Worm (Caenorhabditis elegans): ENCODE data around the gene C28C12.1.

DNA sequence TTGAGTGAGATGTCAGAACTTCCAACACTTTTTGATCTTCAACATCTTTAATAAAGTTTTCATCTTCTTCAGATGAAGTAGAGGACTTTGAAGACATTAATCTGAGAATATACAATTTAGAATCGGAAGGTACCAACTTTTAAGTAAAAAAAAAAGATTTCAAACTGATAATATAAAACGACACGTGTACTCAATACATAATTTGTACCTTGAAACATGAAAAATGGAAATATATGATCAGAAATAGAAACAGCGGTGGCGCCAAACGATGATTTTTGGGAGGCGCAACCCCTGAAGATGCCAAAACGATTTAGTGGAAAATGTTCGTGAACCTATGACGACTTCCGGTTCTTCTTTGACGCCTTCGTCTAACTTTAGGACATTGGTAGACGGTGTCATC, 29.0 kb upstream of the C28C12.1 start, which contains the start of gene oat-1:
- TF ChIP-seq cog-1 (tag; optimal IDR thresholded peaks at IDR 0.05) = no peak
- no peak for TF ChIP-seq ref-1 (GFP tag; conservative IDR thresholded peaks at IDR 0.05)
- no peak for TF ChIP-seq klf-2 (GFP tag; conservative IDR thresholded peaks at IDR 0.05)
- no peak for TF ChIP-seq tab-1 (GFP tag; IDR thresholded peaks at IDR 0.05)
- no peak for TF ChIP-seq ztf-23 (GFP tag; IDR thresholded peaks at IDR 0.05)
- TF ChIP-seq flt-1 (GFP tag; IDR thresholded peaks at IDR 0.05) = no peak
- no peak for TF ChIP-seq ztf-29 (GFP tag; IDR thresholded peaks at IDR 0.05)

All from whole organism, midembryonic.